Worm (Caenorhabditis elegans) whole organism, L2 larva: ENCODE results near the gene srh-104.

Source experiments
- nhr-12 ChIP-seq: fragments of 150-350 bp; optimal IDR thresholded peaks from 2 replicates; lab custom pipeline; 2014; ENCODE audit warnings: missing biosample characterization, missing genetic modification characterization
- nhr-21 ChIP-seq: fragments of 150-350 bp; optimal IDR thresholded peaks from 2 replicates; lab custom pipeline; 2014; ENCODE audit warnings: missing biosample characterization, missing genetic modification characterization
- unc-39 ChIP-seq: fragments of 150-350 bp; optimal IDR thresholded peaks from 2 replicates; lab custom pipeline; 2014; ENCODE audit warnings: missing biosample characterization, missing genetic modification characterization
- ztf-11 ChIP-seq: sonication (generic microtip); optimal IDR thresholded peaks from 2 replicates; lab custom pipeline; 2017; ENCODE audit warnings: missing biosample characterization, missing genetic modification characterization

- TF ChIP-seq unc-39 (tag; lab: Kevin White, UChicago) (no peak), nhr-12 (no peak), nhr-21 (no peak), ztf-11 (no peak)
Measured at ce11 chrV:16204888-16205287, 39.1 kb downstream of the srh-104 start, which contains the start of gene irld-26.
